Worm (Caenorhabditis elegans) whole organism, L4 larva: ENCODE results near the gene ZK622.1.
A peak's percentile ranks its signal among the peaks of the same experiment; 100 is the strongest.

Source experiments
- F37D6.2 ChIP-seq: sonication (generic microtip); optimal IDR thresholded peaks from 2 replicates; lab custom pipeline; 2016; ENCODE audit warnings: mild to moderate bottlenecking, missing genetic modification characterization, missing compliant biosample characterization
- F44E2.7 ChIP-seq: fragments of 200-800 bp; sonication (Bioruptor generic); IDR thresholded peaks from 2 replicates; pipeline ENCODE4 v2.1.2; 2022; ENCODE audit warnings: missing genetic modification characterization, missing compliant biosample characterization
- F49E8.2 ChIP-seq: sonication (generic microtip); optimal IDR thresholded peaks from 2 replicates; lab custom pipeline; 2016; ENCODE audit warnings: missing compliant biosample characterization, mild to moderate bottlenecking, missing genetic modification characterization, borderline replicate concordance
- T26A8.4 ChIP-seq: fragments of 200-800 bp; sonication (Bioruptor generic); IDR thresholded peaks from 2 replicates; pipeline ENCODE4 v1.3.6; 2022; ENCODE audit warnings: missing genetic modification characterization, missing compliant biosample characterization
- Y48G9A.11 ChIP-seq: fragments of 200-800 bp; sonication (Bioruptor generic); IDR thresholded peaks from 2 replicates; pipeline ENCODE4 v1.3.6; 2022; ENCODE audit warnings: missing genetic modification reagents, missing genetic modification characterization, missing compliant biosample characterization
- aha-1 ChIP-seq: fragments of 150-350 bp; peaks from one replicate; lab custom pipeline; 2014; ENCODE audit warnings: missing biosample characterization, missing genetic modification characterization
- arid-1 ChIP-seq: fragments of 200-800 bp; sonication (Bioruptor generic); conservative IDR thresholded peaks from 2 replicates; pipeline ENCODE4 v1.3.6; 2022; ENCODE audit warnings: missing genetic modification reagents, missing genetic modification characterization, missing compliant biosample characterization
- ceh-28 ChIP-seq: fragments of 150-350 bp; optimal IDR thresholded peaks from 2 replicates; lab custom pipeline; 2014; ENCODE audit warnings: missing biosample characterization, missing genetic modification reagents, missing genetic modification characterization
- ceh-82 ChIP-seq: sonication (generic microtip); optimal IDR thresholded peaks from 2 replicates; lab custom pipeline; 2017; ENCODE audit warnings: missing biosample characterization, missing genetic modification characterization
- daf-12 ChIP-seq: fragments of 150-350 bp; optimal IDR thresholded peaks from 2 replicates; lab custom pipeline; 2014; ENCODE audit warnings: missing biosample characterization, missing genetic modification reagents, missing genetic modification characterization
- daf-16 ChIP-seq, 3 experiments: sonication (generic microtip); optimal IDR thresholded peaks; 2 replicates each; lab custom pipeline; 2016 to 2017; ENCODE audit warnings: missing genetic modification characterization in 3 of 3, missing genetic modification reagents in 3 of 3, mild to moderate bottlenecking in 2 of 3, missing compliant biosample characterization in 2 of 3, missing biosample characterization in 1 of 3, moderate library complexity in 1 of 3
- dmd-6 ChIP-seq: fragments of 200-800 bp; sonication (Bioruptor generic); IDR thresholded peaks from 2 replicates; pipeline ENCODE4 v1.3.6; 2022; ENCODE audit warnings: missing genetic modification reagents, missing genetic modification characterization, missing compliant biosample characterization
- dmd-8 ChIP-seq: fragments of 200-800 bp; sonication (Bioruptor generic); IDR thresholded peaks from 2 replicates; pipeline ENCODE4 v1.3.6; 2022; ENCODE audit warnings: missing genetic modification characterization, missing compliant biosample characterization
- dpl-1 ChIP-seq: fragments of 150-350 bp; optimal IDR thresholded peaks from 2 replicates; lab custom pipeline; 2014; ENCODE audit warnings: missing biosample characterization, missing genetic modification reagents, missing genetic modification characterization
- duxl-1 ChIP-seq: sonication (generic microtip); optimal IDR thresholded peaks from 2 replicates; lab custom pipeline; 2016; ENCODE audit warnings: mild to moderate bottlenecking, missing genetic modification characterization, moderate library complexity, missing compliant biosample characterization; ENCODE audit not compliant: poor library complexity
- dve-1 ChIP-seq: sonication (generic microtip); optimal IDR thresholded peaks from 2 replicates; lab custom pipeline; 2017; ENCODE audit warnings: antibody characterized with exemption, mild to moderate bottlenecking, missing genetic modification characterization, missing compliant biosample characterization; ENCODE audit not compliant: insufficient read depth
- gei-8 ChIP-seq: fragments of 200-800 bp; sonication (Bioruptor generic); optimal IDR thresholded peaks from 2 replicates; lab custom pipeline; 2018; ENCODE audit warnings: mild to moderate bottlenecking, missing genetic modification characterization, missing compliant biosample characterization
- hif-1 ChIP-seq, 2 experiments: sonication (generic microtip); optimal IDR thresholded peaks; 2 replicates each; lab custom pipeline; 2016 to 2017; ENCODE audit warnings: missing compliant biosample characterization in 2 of 2, missing genetic modification characterization in 2 of 2, missing genetic modification reagents in 2 of 2, missing genotype in 2 of 2, mild to moderate bottlenecking in 1 of 2
- hlh-11 ChIP-seq: fragments of 200-800 bp; sonication (Bioruptor generic); optimal IDR thresholded peaks from 2 replicates; lab custom pipeline; 2018; ENCODE audit warnings: mild to moderate bottlenecking, missing genetic modification characterization, missing compliant biosample characterization
- hmg-1.1 ChIP-seq: fragments of 200-800 bp; sonication (Bioruptor generic); IDR thresholded peaks from 2 replicates; pipeline ENCODE4 v1.3.6; 2022; ENCODE audit warnings: missing genetic modification reagents, missing genetic modification characterization, missing compliant biosample characterization
- lim-7 ChIP-seq: fragments of 200-800 bp; sonication (Bioruptor generic); IDR thresholded peaks from 2 replicates; pipeline ENCODE4 v1.3.6; 2022; ENCODE audit warnings: missing genetic modification characterization, missing compliant biosample characterization
- lin-13 ChIP-seq: fragments of 150-350 bp; optimal IDR thresholded peaks from 2 replicates; lab custom pipeline; 2014; ENCODE audit warnings: missing biosample characterization, missing genetic modification reagents, missing genetic modification characterization
- lin-38 ChIP-seq: fragments of 200-800 bp; sonication (Bioruptor generic); IDR thresholded peaks from 2 replicates; pipeline ENCODE4 v1.3.6; 2022; ENCODE audit warnings: missing genetic modification reagents, missing genetic modification characterization, missing compliant biosample characterization
- lsy-2 ChIP-seq, 2 experiments: fragments of 150-350 bp in 1 of 2; sonication (generic microtip) in 1 of 2; optimal IDR thresholded peaks; 2 replicates each; lab custom pipeline; 2014 to 2017; ENCODE audit warnings: missing biosample characterization in 2 of 2, missing genetic modification characterization in 2 of 2
- madf-5 ChIP-seq, 2 experiments: fragments of 200-800 bp; sonication (Bioruptor generic); IDR thresholded peaks; 2 replicates each; pipeline ENCODE4 v1.3.6; 2022; ENCODE audit warnings: missing compliant biosample characterization in 2 of 2, missing genetic modification characterization in 2 of 2
- madf-9 ChIP-seq: fragments of 200-800 bp; sonication (Bioruptor generic); conservative IDR thresholded peaks from 2 replicates; pipeline ENCODE4 v1.3.6; 2022; ENCODE audit warnings: missing genetic modification reagents, missing genetic modification characterization, missing compliant biosample characterization
- mdt-29 ChIP-seq: fragments of 200-800 bp; sonication (Bioruptor generic); IDR thresholded peaks from 2 replicates; pipeline ENCODE4 v1.3.6; 2022; ENCODE audit warnings: missing genetic modification reagents, missing genetic modification characterization, missing compliant biosample characterization
- mep-1 ChIP-seq: fragments of 150-350 bp; sonication (generic microtip); optimal IDR thresholded peaks from 3 replicates; lab custom pipeline; 2014; ENCODE audit warnings: missing biosample characterization, missing genetic modification characterization
- mxl-3 ChIP-seq: fragments of 200-800 bp; sonication (Bioruptor generic); optimal IDR thresholded peaks from 2 replicates; lab custom pipeline; 2018; ENCODE audit warnings: mild to moderate bottlenecking, missing genetic modification characterization, missing compliant biosample characterization
- nhr-10 ChIP-seq: fragments of 150-350 bp; optimal IDR thresholded peaks from 2 replicates; lab custom pipeline; 2014; ENCODE audit warnings: missing biosample characterization, missing genetic modification characterization
- nhr-102 ChIP-seq: sonication (generic microtip); optimal IDR thresholded peaks from 2 replicates; lab custom pipeline; 2016; ENCODE audit warnings: mild to moderate bottlenecking, missing genetic modification characterization, moderate library complexity, missing compliant biosample characterization
- nhr-25 ChIP-seq: sonication (generic microtip); optimal IDR thresholded peaks from 2 replicates; lab custom pipeline; 2017; ENCODE audit warnings: missing genetic modification characterization, mild to moderate bottlenecking, missing compliant biosample characterization, antibody characterized with exemption, moderate library complexity, borderline replicate concordance; ENCODE audit not compliant: insufficient read depth
- nhr-28 ChIP-seq: fragments of 150-350 bp; optimal IDR thresholded peaks from 2 replicates; lab custom pipeline; 2014; ENCODE audit warnings: missing biosample characterization, missing genetic modification characterization
- nhr-42 ChIP-seq: fragments of 200-800 bp; sonication (Bioruptor generic); IDR thresholded peaks from 2 replicates; pipeline ENCODE4 v1.3.6; 2022; ENCODE audit warnings: missing genetic modification characterization, missing compliant biosample characterization
- nhr-48 ChIP-seq: sonication (generic microtip); optimal IDR thresholded peaks from 2 replicates; lab custom pipeline; 2016; ENCODE audit warnings: mild to moderate bottlenecking, missing genetic modification characterization, missing compliant biosample characterization
- nhr-6 ChIP-seq: fragments of 150-350 bp; optimal IDR thresholded peaks from 2 replicates; lab custom pipeline; 2014; ENCODE audit warnings: missing biosample characterization, missing genetic modification characterization
- nhr-77 ChIP-seq: fragments of 150-350 bp; optimal IDR thresholded peaks from 2 replicates; lab custom pipeline; 2014; ENCODE audit warnings: missing biosample characterization, missing genetic modification characterization
- pha-4 ChIP-seq, 2 experiments: fragments of 150-350 bp in 1 of 2; fragments of 200-800 bp in 1 of 2; sonication (Bioruptor generic) in 1 of 2; IDR thresholded peaks in 1 of 2; optimal IDR thresholded peaks in 1 of 2; 2 replicates each; pipeline versions ENCODE4 v1.3.6 to Lab custom; 2014 to 2022; ENCODE audit warnings: missing genetic modification characterization in 2 of 2, missing genetic modification reagents in 2 of 2, missing biosample characterization in 1 of 2, missing compliant biosample characterization in 1 of 2
- php-3 ChIP-seq: fragments of 200-800 bp; sonication (Bioruptor generic); IDR thresholded peaks from 2 replicates; pipeline ENCODE4 v1.3.6; 2022; ENCODE audit warnings: missing genetic modification reagents, missing genetic modification characterization, missing compliant biosample characterization
- pqm-1 ChIP-seq: sonication (generic microtip); optimal IDR thresholded peaks from 2 replicates; lab custom pipeline; 2017; ENCODE audit warnings: missing biosample characterization, missing genetic modification characterization
- set-16 ChIP-seq: fragments of 200-800 bp; sonication (Bioruptor generic); IDR thresholded peaks from 2 replicates; pipeline ENCODE4 v1.3.6; 2022; ENCODE audit warnings: missing genetic modification reagents, missing genetic modification characterization, missing compliant biosample characterization
- spr-1 ChIP-seq: sonication (generic microtip); optimal IDR thresholded peaks from 2 replicates; lab custom pipeline; 2016; ENCODE audit warnings: mild to moderate bottlenecking, missing genetic modification characterization, missing compliant biosample characterization
- spr-3 ChIP-seq: fragments of 200-800 bp; sonication (Bioruptor generic); optimal IDR thresholded peaks from 2 replicates; lab custom pipeline; 2018; ENCODE audit warnings: mild to moderate bottlenecking, missing genetic modification characterization, missing compliant biosample characterization
- tra-1 ChIP-seq: fragments of 200-800 bp; sonication (Bioruptor generic); IDR thresholded peaks from 2 replicates; pipeline ENCODE4 v1.3.6; 2022; ENCODE audit warnings: missing genetic modification reagents, missing genetic modification characterization, missing compliant biosample characterization
- unc-130 ChIP-seq: sonication (generic microtip); optimal IDR thresholded peaks from 2 replicates; lab custom pipeline; 2016; ENCODE audit warnings: missing genetic modification reagents, missing genetic modification characterization, missing compliant biosample characterization
- unc-62 ChIP-seq, 3 experiments: fragments of 150-350 bp in 1 of 3; sonication (generic microtip); optimal IDR thresholded peaks in 2 of 3; peaks in 1 of 3; 1 replicate in 1 of 3; 2 replicates in 2 of 3; lab custom pipeline; 2014 to 2017; ENCODE audit warnings: missing biosample characterization in 3 of 3, missing genetic modification characterization in 3 of 3, missing genetic modification reagents in 3 of 3, missing genotype in 1 of 3
- zag-1 ChIP-seq: fragments of 150-350 bp; optimal IDR thresholded peaks from 2 replicates; lab custom pipeline; 2014; ENCODE audit warnings: missing biosample characterization, missing genetic modification characterization
- ztf-7 ChIP-seq: fragments of 150-350 bp; optimal IDR thresholded peaks from 2 replicates; lab custom pipeline; 2014; ENCODE audit warnings: missing biosample characterization, missing genetic modification characterization

ZK622.1 gene

ce11 chrII:5321718-5322286 is 28.2 kb downstream of the ZK622.1 start:
- TF ChIP-seq hmg-1.1 (peak; percentile 50; the same call in 1 of the 2 replicates), duxl-1 (tag; lab: Kevin White, UChicago) (peak; percentile 42), set-16 (GFP tag; lab: Robert Waterston, UW) (peak; percentile 98), mxl-3 (GFP tag; lab: Kevin White, UChicago) (peak; percentile 61), dpl-1 (no peak), lin-38 (GFP tag; lab: Robert Waterston, UW) (no peak), lsy-2 (tag; optimal IDR thresholded peaks at IDR 0.05; lab: Kevin White, UChicago) (peak; percentile 25 to 38), F44E2.7 (GFP tag; lab: Robert Waterston, UW) (no peak), nhr-48 (tag; lab: Kevin White, UChicago) (peak; percentile 96), aha-1 (tag; lab: Kevin White, UChicago) (peak; percentile 27), nhr-6 (peak; percentile 63), pha-4 (GFP tag; IDR thresholded peaks at IDR 0.05; lab: Robert Waterston, UW) (peak; percentile 91; the same call in 1 of the 2 replicates), pha-4 (tag; optimal IDR thresholded peaks at IDR 0.05; lab: Kevin White, UChicago) (peak; percentile 43), tra-1 (GFP tag; lab: Robert Waterston, UW) (no peak), daf-12 (tag; lab: Kevin White, UChicago) (no peak), T26A8.4 (GFP tag; lab: Robert Waterston, UW) (0 out of 2 replicates have a peak, but pooled peaks have one; percentile 60), madf-9 (GFP tag; lab: Robert Waterston, UW) (no peak), dmd-6 (GFP tag; lab: Robert Waterston, UW) (peak; percentile 52), hif-1 (tag; optimal IDR thresholded peaks at IDR 0.05; lab: Kevin White, UChicago) (peak in 1 of 2 experiments; percentile 46), lin-13 (peak; percentile 11), unc-62 (GFP tag; optimal IDR thresholded peaks at IDR 0.05 in 1 of 2; lab: Kevin White, UChicago) (peak in 1 of 2 experiments; percentile 98), unc-62 (tag; optimal IDR thresholded peaks at IDR 0.05; lab: Kevin White, UChicago) (no peak), dve-1 (tag; lab: Kevin White, UChicago) (peak; percentile 66), mep-1 (peak; percentile 69), F37D6.2 (tag; lab: Kevin White, UChicago) (no peak), dmd-8 (no peak), nhr-25 (tag; lab: Kevin White, UChicago) (peak; percentile 70), nhr-42 (GFP tag; lab: Robert Waterston, UW) (0 out of 2 replicates have a peak, but pooled peaks have one; percentile 15), spr-3 (peak; percentile 26), gei-8 (GFP tag; lab: Kevin White, UChicago) (peak; percentile 64), zag-1 (no peak), nhr-77 (tag; lab: Kevin White, UChicago) (peak; percentile 39), F49E8.2 (tag; lab: Kevin White, UChicago) (no peak), lim-7 (GFP tag; lab: Robert Waterston, UW) (no peak), pqm-1 (tag; lab: Kevin White, UChicago) (peak; percentile 67), Y48G9A.11 (GFP tag; lab: Robert Waterston, UW) (no peak), php-3 (GFP tag; lab: Robert Waterston, UW) (peak; percentile 63; the same call in 1 of the 2 replicates), spr-1 (peak; percentile 52), daf-16 (GFP tag; optimal IDR thresholded peaks at IDR 0.05; lab: Kevin White, UChicago) (no peak), daf-16 (tag; optimal IDR thresholded peaks at IDR 0.05; lab: Kevin White, UChicago) (peak; percentile 54), arid-1 (GFP tag; lab: Robert Waterston, UW) (no peak), nhr-28 (tag; lab: Kevin White, UChicago) (peak; percentile 66), mdt-29 (GFP tag; lab: Robert Waterston, UW) (no peak), unc-130 (GFP tag; lab: Kevin White, UChicago) (no peak), ceh-82 (tag; lab: Kevin White, UChicago) (no peak), ceh-28 (no peak), madf-5 (GFP tag; IDR thresholded peaks at IDR 0.05; lab: Robert Waterston, UW) (0 out of 4 replicates have a peak, but pooled peaks of 1 of the 2 experiments have one; percentile 5), nhr-102 (tag; lab: Kevin White, UChicago) (peak; percentile 82), ztf-7 (tag; lab: Kevin White, UChicago) (no peak), nhr-10 (no peak), hlh-11 (tag; lab: Kevin White, UChicago) (peak; percentile 94)
